Worm (Caenorhabditis elegans): ENCODE results near the gene T14B1.1.

ce11 chrX:9665944-9666343 lies 2.6 kb downstream of the T14B1.1 start:
- TF ChIP-seq him-1 (tag; optimal IDR thresholded peaks at IDR 0.05) (no peak), dao-5 (tag; optimal IDR thresholded peaks at IDR 0.05) (no peak), W03F9.2 (tag; optimal IDR thresholded peaks at IDR 0.05) (no peak)
